Worm (Caenorhabditis elegans): ENCODE data around the gene pho-9.

DNA sequence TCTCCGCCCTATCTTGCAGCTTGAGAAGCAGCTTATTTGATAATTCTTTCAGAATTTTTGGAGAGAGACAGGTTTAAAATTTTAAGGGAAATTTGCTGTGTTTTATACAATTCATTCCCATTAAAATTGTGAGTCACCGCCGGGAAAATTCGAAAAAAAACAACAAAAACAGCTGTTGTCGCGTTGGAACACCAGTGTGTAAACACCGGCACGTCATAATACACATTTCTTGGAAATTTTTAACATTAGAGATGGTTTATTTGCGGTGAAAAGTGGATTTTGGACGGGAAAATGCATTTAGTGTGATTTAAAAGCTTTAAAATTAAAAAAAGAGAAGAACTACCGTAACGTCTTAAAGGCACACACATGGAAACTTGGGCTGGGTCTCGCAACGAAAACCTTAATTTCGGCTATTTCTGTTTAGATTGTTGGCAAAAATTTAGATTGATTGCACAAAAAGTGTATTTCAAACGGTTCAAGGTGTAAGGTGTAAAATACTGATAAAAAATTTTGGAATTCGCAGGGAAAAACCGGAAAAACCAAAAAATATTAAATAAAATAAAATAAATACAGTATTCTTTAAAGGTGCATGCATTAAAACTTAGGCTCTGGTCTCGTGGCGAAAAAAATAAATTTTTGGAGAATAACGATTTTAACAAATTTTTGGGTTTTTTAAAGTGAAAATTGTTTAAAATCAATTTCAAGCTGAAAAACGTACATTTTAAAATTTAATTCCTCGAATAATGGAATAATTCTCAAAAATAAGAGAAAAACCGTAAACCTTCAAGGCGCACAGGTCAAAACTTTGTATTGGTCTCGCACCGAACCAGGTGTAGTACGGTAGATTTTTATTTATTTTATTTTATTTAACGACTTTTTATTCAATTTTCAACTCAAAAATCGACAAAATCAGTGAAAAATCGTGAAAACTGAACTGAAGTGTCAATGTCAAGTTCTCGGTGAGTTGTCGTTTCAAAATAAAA lies 35.1 kb downstream of the pho-9 start, which contains the start of gene cosa-1:
- no peak for TF ChIP-seq elt-1 (tag; optimal IDR thresholded peaks at IDR 0.05)
- TF ChIP-seq ztf-11 (tag; optimal IDR thresholded peaks at IDR 0.05), result no peak
- peak in 1 of 2 experiments; percentile 17 for TF ChIP-seq lsy-2 (tag; optimal IDR thresholded peaks at IDR 0.05)
- no peak for TF ChIP-seq lin-39 (tag; optimal IDR thresholded peaks at IDR 0.05)
- TF ChIP-seq unc-62 (GFP tag; optimal IDR thresholded peaks at IDR 0.05), result no peak
- TF ChIP-seq crh-2 (tag; optimal IDR thresholded peaks at IDR 0.05), result no peak
- no peak for TF ChIP-seq nhr-237 (tag; optimal IDR thresholded peaks at IDR 0.05)
- no peak for TF ChIP-seq nhr-25 (tag; optimal IDR thresholded peaks at IDR 0.05)
- no peak for TF ChIP-seq nhr-77 (tag; optimal IDR thresholded peaks at IDR 0.05)
